Fruit fly (Drosophila melanogaster): Measurements from ENCODE around the gene CG42714.

Gene CG42714

dm6 chr3L:6256408-6257188, 22.7 kb upstream of the CG42714 start, which contains the start of gene Best2 (continued):
- TF ChIP-seq HmgD (GFP tag; optimal IDR thresholded peaks at IDR 0.05) (no peak), Spps (tag; optimal IDR thresholded peaks at IDR 0.05) (peak; percentile 76), CG10462 (GFP tag; optimal IDR thresholded peaks at IDR 0.05) (peak; percentile 72), CG7556 (GFP tag; optimal IDR thresholded peaks at IDR 0.05) (peak; percentile 92), CG15073 (GFP tag; optimal IDR thresholded peaks at IDR 0.05) (peak; percentile 36), ftz-f1 (GFP tag; optimal IDR thresholded peaks at IDR 0.05) (no peak), Sox102F (GFP tag; optimal IDR thresholded peaks at IDR 0.05) (peak; percentile 81), Fer1 (GFP tag; optimal IDR thresholded peaks at IDR 0.05) (peak; percentile 88), Hand (GFP tag; optimal IDR thresholded peaks at IDR 0.05) (peak; percentile 73), CG6813 (GFP tag; optimal IDR thresholded peaks at IDR 0.05) (peak; percentile 65), Bteb2 (GFP tag; optimal IDR thresholded peaks at IDR 0.05) (peak; percentile 78), slou (GFP tag; optimal IDR thresholded peaks at IDR 0.05) (peak; percentile 77), mld (GFP tag; IDR thresholded peaks at IDR 0.05; ENCODE audit: partially characterized antibody) (no peak), Dek (tag; optimal IDR thresholded peaks at IDR 0.05) (peak; percentile 80), Scr (GFP tag; IDR thresholded peaks at IDR 0.05; ENCODE audit: partially characterized antibody) (no peak), CG13775 (GFP tag; optimal IDR thresholded peaks at IDR 0.05) (peak; percentile 80), CG18011 (GFP tag; optimal IDR thresholded peaks at IDR 0.05) (peak; percentile 42), Med (GFP tag) (peak; percentile 85), CG6683 (GFP tag; optimal IDR thresholded peaks at IDR 0.05) (peak; percentile 46), sisA (GFP tag; IDR thresholded peaks at IDR 0.05) (peak; percentile 93), CG10654 (GFP tag; optimal IDR thresholded peaks at IDR 0.05) (peak; percentile 56), Dref (GFP tag; IDR thresholded peaks at IDR 0.05) (no peak), pros (GFP tag; optimal IDR thresholded peaks at IDR 0.05) (peak; percentile 75), CG16815 (GFP tag; optimal IDR thresholded peaks at IDR 0.05) (peak; percentile 69), D19A (tag; optimal IDR thresholded peaks at IDR 0.05) (peak; percentile 82), BEAF-32 (GFP tag; optimal IDR thresholded peaks at IDR 0.05) (no peak), BtbVII (GFP tag; optimal IDR thresholded peaks at IDR 0.05) (peak; percentile 81), tll (GFP tag; optimal IDR thresholded peaks at IDR 0.05) (peak in 1 of 2 experiments; percentile 28), sens-2 (GFP tag; IDR thresholded peaks at IDR 0.05) (peak; percentile 36; the same call in 1 of the 2 replicates), ham (GFP tag; IDR thresholded peaks at IDR 0.05) (peak; percentile 76; the same call in 1 of the 2 replicates), ind (GFP tag; optimal IDR thresholded peaks at IDR 0.05) (peak; percentile 85), Neu2 (GFP tag; optimal IDR thresholded peaks at IDR 0.05; ENCODE audit: borderline replicate concordance) (no peak), lilli (GFP tag; optimal IDR thresholded peaks at IDR 0.05) (peak; percentile 82), ewg (GFP tag; optimal IDR thresholded peaks at IDR 0.05) (peak; percentile 74), pan (optimal IDR thresholded peaks at IDR 0.05) (no peak), pan (GFP tag; optimal IDR thresholded peaks at IDR 0.05 in 1 of 2, IDR thresholded peaks at IDR 0.05 in 1 of 2) (peak in 1 of 2 experiments; percentile 95), peb (GFP tag; IDR thresholded peaks at IDR 0.05) (peak; percentile 70; the same call in 1 of the 2 replicates), croc (GFP tag; conservative IDR thresholded peaks at IDR 0.05) (peak; percentile 92), CG16813 (GFP tag; IDR thresholded peaks at IDR 0.05; ENCODE audit: partially characterized antibody) (no peak), sim (GFP tag; IDR thresholded peaks at IDR 0.05) (peak; percentile 86), Trl (optimal IDR thresholded peaks at IDR 0.05) (peak; percentile 49 to 70), Trl (GFP tag; optimal IDR thresholded peaks at IDR 0.05) (peak; percentile 73), CG9932 (GFP tag; IDR thresholded peaks at IDR 0.05) (peak; percentile 97), crc (GFP tag; optimal IDR thresholded peaks at IDR 0.05) (peak; percentile 61), CG1233 (GFP tag; optimal IDR thresholded peaks at IDR 0.05) (peak; percentile 82), sc (optimal IDR thresholded peaks at IDR 0.05) (no peak), sc (GFP tag; optimal IDR thresholded peaks at IDR 0.05) (peak; percentile 55), tap (tag; optimal IDR thresholded peaks at IDR 0.05) (peak; percentile 76), stc (GFP tag; IDR thresholded peaks at IDR 0.05) (peak; percentile 92)
